Fruit fly (Drosophila melanogaster) whole organism, embryonic: ENCODE data around the gene CG13716.

Experiments
- Ada2b ChIP-seq: fragments of 200-800 bp; sonication (Bioruptor generic); IDR thresholded peaks from 2 replicates; pipeline ENCODE4 v1.3.6; 2022; ENCODE audit warnings: missing biosample characterization, missing genetic modification characterization
- Asciz ChIP-seq: fragments of 200-800 bp; sonication (Bioruptor generic); optimal IDR thresholded peaks from 2 replicates; lab custom pipeline; 2017; ENCODE audit warnings: missing biosample characterization, mild to moderate bottlenecking, missing genetic modification characterization, missing genetic modification reagents
- Bgb ChIP-seq: fragments of 200-800 bp; sonication (Bioruptor generic); IDR thresholded peaks from 2 replicates; pipeline ENCODE4 v1.3.6; 2022; ENCODE audit warnings: missing biosample characterization, missing genetic modification characterization; ENCODE audit not compliant: partially characterized antibody
- Bteb2 ChIP-seq: fragments of 200-800 bp; sonication (Bioruptor generic); optimal IDR thresholded peaks from 2 replicates; lab custom pipeline; 2016; ENCODE audit warnings: missing biosample characterization, missing genetic modification characterization
- CG10431 ChIP-seq: fragments of 200-800 bp; sonication (Bioruptor generic); optimal IDR thresholded peaks from 3 replicates; lab custom pipeline; 2018; ENCODE audit warnings: missing biosample characterization, mild to moderate bottlenecking, missing genetic modification characterization
- CG10462 ChIP-seq: fragments of 200-800 bp; sonication (Bioruptor generic); optimal IDR thresholded peaks from 2 replicates; lab custom pipeline; 2016; ENCODE audit warnings: missing biosample characterization, missing genetic modification characterization
- CG11695 ChIP-seq: fragments of 200-800 bp; sonication (Bioruptor generic); IDR thresholded peaks from 3 replicates; pipeline ENCODE4 v1.3.6; 2022; ENCODE audit warnings: missing biosample characterization, missing genetic modification characterization
- CG1233 ChIP-seq: fragments of 200-800 bp; sonication (Bioruptor generic); optimal IDR thresholded peaks from 4 replicates; lab custom pipeline; 2018; ENCODE audit warnings: missing biosample characterization, mild to moderate bottlenecking, missing genetic modification characterization
- CG15269 ChIP-seq: fragments of 200-800 bp; sonication (Bioruptor generic); optimal IDR thresholded peaks from 2 replicates; lab custom pipeline; 2018; ENCODE audit warnings: missing biosample characterization, mild to moderate bottlenecking, missing genetic modification characterization, moderate library complexity
- CG15514 ChIP-seq: fragments of 200-800 bp; sonication (Bioruptor generic); optimal IDR thresholded peaks from 3 replicates; lab custom pipeline; 2017; ENCODE audit warnings: missing biosample characterization, missing genetic modification characterization, mild to moderate bottlenecking, moderate library complexity, missing genetic modification reagents
- CG18011 ChIP-seq: fragments of 200-800 bp; sonication (Bioruptor generic); optimal IDR thresholded peaks from 2 replicates; lab custom pipeline; 2017; ENCODE audit warnings: missing biosample characterization, missing genetic modification characterization, mild to moderate bottlenecking, moderate library complexity, missing genotype
- CG31365 ChIP-seq: fragments of 200-800 bp; sonication (Bioruptor generic); optimal IDR thresholded peaks from 2 replicates; lab custom pipeline; 2018; ENCODE audit warnings: missing biosample characterization, mild to moderate bottlenecking, missing genetic modification characterization
- CG7745 ChIP-seq: fragments of 200-800 bp; sonication (Bioruptor generic); optimal IDR thresholded peaks from 2 replicates; lab custom pipeline; 2018; ENCODE audit warnings: missing biosample characterization, mild to moderate bottlenecking, missing genetic modification characterization, moderate library complexity
- CG7786 ChIP-seq: fragments of 200-800 bp; sonication (Bioruptor generic); optimal IDR thresholded peaks from 2 replicates; lab custom pipeline; 2016; ENCODE audit warnings: missing biosample characterization, missing genetic modification characterization
- CG7928 ChIP-seq: fragments of 200-800 bp; sonication (Bioruptor generic); optimal IDR thresholded peaks from 2 replicates; lab custom pipeline; 2017; ENCODE audit warnings: missing biosample characterization, mild to moderate bottlenecking, missing genetic modification characterization
- CG8388 ChIP-seq: fragments of 200-800 bp; sonication (Bioruptor generic); optimal IDR thresholded peaks from 2 replicates; lab custom pipeline; 2019; ENCODE audit warnings: missing biosample characterization, mild to moderate bottlenecking, missing genetic modification characterization, moderate library complexity
- Dek ChIP-seq: fragments of 200-800 bp; sonication (Bioruptor generic); optimal IDR thresholded peaks from 3 replicates; lab custom pipeline; 2019; ENCODE audit warnings: missing biosample characterization, mild to moderate bottlenecking, missing genetic modification characterization, moderate library complexity
- Dip3 ChIP-seq: fragments of 200-800 bp; sonication (Bioruptor generic); optimal IDR thresholded peaks from 3 replicates; lab custom pipeline; 2016; ENCODE audit warnings: missing biosample characterization, missing genetic modification characterization
- Dll ChIP-seq: fragments of 200-800 bp; sonication (Bioruptor generic); IDR thresholded peaks from 4 replicates; pipeline ENCODE4 v1.3.6; 2022; ENCODE audit warnings: missing biosample characterization, missing genetic modification characterization; ENCODE audit not compliant: partially characterized antibody
- HHEX ChIP-seq: fragments of 200-800 bp; sonication (Bioruptor generic); optimal IDR thresholded peaks from 3 replicates; lab custom pipeline; 2017; ENCODE audit warnings: missing biosample characterization, mild to moderate bottlenecking, missing genetic modification characterization, missing genetic modification reagents
- Hr3 ChIP-seq: fragments of 200-800 bp; sonication (Bioruptor generic); optimal IDR thresholded peaks from 3 replicates; lab custom pipeline; 2016; ENCODE audit warnings: missing biosample characterization, missing genetic modification characterization
- MTF-1 ChIP-seq: fragments of 200-800 bp; sonication (Bioruptor generic); optimal IDR thresholded peaks from 2 replicates; lab custom pipeline; 2018; ENCODE audit warnings: missing biosample characterization, mild to moderate bottlenecking, missing genetic modification characterization, borderline replicate concordance
- NFAT ChIP-seq: fragments of 200-800 bp; sonication (Bioruptor generic); IDR thresholded peaks from 2 replicates; pipeline ENCODE4 v1.3.6; 2022; ENCODE audit warnings: missing biosample characterization, missing genetic modification characterization
- Neu2 ChIP-seq: fragments of 200-800 bp; sonication (Bioruptor generic); optimal IDR thresholded peaks from 3 replicates; lab custom pipeline; 2016; ENCODE audit warnings: missing biosample characterization, missing genetic modification characterization, borderline replicate concordance
- Nf-YC ChIP-seq: fragments of 200-800 bp; optimal IDR thresholded peaks from 3 replicates; lab custom pipeline; 2019; ENCODE audit warnings: missing biosample characterization, mild to moderate bottlenecking, missing genetic modification characterization, moderate library complexity
- Pdp1 ChIP-seq, 2 experiments: fragments of 200-800 bp; sonication (Bioruptor generic); optimal IDR thresholded peaks; 3 replicates each; lab custom pipeline; 2016; ENCODE audit warnings: missing biosample characterization in 2 of 2, missing genetic modification characterization in 2 of 2, mild to moderate bottlenecking in 1 of 2, moderate library complexity in 1 of 2
- Rx ChIP-seq: fragments of 200-800 bp; sonication (Bioruptor generic); IDR thresholded peaks from 2 replicates; pipeline ENCODE4 v1.3.6; 2022; ENCODE audit warnings: missing biosample characterization, missing genetic modification characterization
- Scr ChIP-seq: fragments of 200-800 bp; sonication (Bioruptor generic); IDR thresholded peaks from 2 replicates; pipeline ENCODE4 v1.3.6; 2022; ENCODE audit warnings: missing biosample characterization, missing genetic modification characterization; ENCODE audit not compliant: partially characterized antibody
- ac ChIP-seq: fragments of 200-800 bp; sonication (Bioruptor generic); optimal IDR thresholded peaks from 3 replicates; lab custom pipeline; 2017; ENCODE audit warnings: missing biosample characterization, mild to moderate bottlenecking, missing genetic modification characterization
- ap ChIP-seq: fragments of 200-800 bp; sonication (Bioruptor generic); IDR thresholded peaks from 2 replicates; pipeline ENCODE4 v1.3.6; 2022; ENCODE audit warnings: missing biosample characterization, missing genetic modification characterization
- ato ChIP-seq: fragments of 200-800 bp; sonication (Bioruptor generic); IDR thresholded peaks from 2 replicates; pipeline ENCODE4 v1.3.6; 2022; ENCODE audit warnings: missing biosample characterization, missing genetic modification characterization; ENCODE audit not compliant: partially characterized antibody
- bigmax ChIP-seq: fragments of 200-800 bp; sonication (Bioruptor generic); optimal IDR thresholded peaks from 2 replicates; lab custom pipeline; 2018; ENCODE audit warnings: missing biosample characterization, mild to moderate bottlenecking, missing genetic modification characterization
- caup ChIP-seq: fragments of 200-800 bp; sonication (Bioruptor generic); optimal IDR thresholded peaks from 3 replicates; lab custom pipeline; 2017; ENCODE audit warnings: missing biosample characterization, mild to moderate bottlenecking, missing genetic modification characterization, moderate library complexity; ENCODE audit not compliant: severe bottlenecking
- dan ChIP-seq: fragments of 200-800 bp; sonication (Bioruptor generic); IDR thresholded peaks from 2 replicates; pipeline ENCODE4 v1.3.6; 2022; ENCODE audit warnings: missing biosample characterization, missing genetic modification characterization
- ftz-f1 ChIP-seq: fragments of 200-800 bp; sonication (Bioruptor generic); optimal IDR thresholded peaks from 2 replicates; lab custom pipeline; 2016; ENCODE audit warnings: missing biosample characterization, missing genetic modification characterization
- fu2 ChIP-seq: fragments of 200-800 bp; sonication (Bioruptor generic); optimal IDR thresholded peaks from 2 replicates; lab custom pipeline; 2016; ENCODE audit warnings: missing biosample characterization, missing genetic modification characterization
- gcm2 ChIP-seq: fragments of 200-800 bp; sonication (Bioruptor generic); optimal IDR thresholded peaks from 2 replicates; lab custom pipeline; 2016; ENCODE audit warnings: missing biosample characterization, missing genetic modification characterization
- hkb ChIP-seq, 2 experiments: fragments of 200-800 bp in 1 of 2; fragments of >200 bp in 1 of 2; sonication (Bioruptor generic) in 1 of 2; IDR thresholded peaks in 1 of 2; optimal IDR thresholded peaks in 1 of 2; 2 replicates each; pipeline versions ENCODE4 v1.3.6 to Lab custom; 2017 to 2022; ENCODE audit warnings: missing biosample characterization in 1 of 2, missing genetic modification characterization in 1 of 2
- inv ChIP-seq: fragments of 200-800 bp; sonication (Bioruptor generic); IDR thresholded peaks from 2 replicates; pipeline ENCODE4 v1.3.6; 2022; ENCODE audit warnings: missing biosample characterization, missing genetic modification characterization; ENCODE audit not compliant: partially characterized antibody
- jigr1 ChIP-seq: fragments of 200-800 bp; sonication (Bioruptor generic); IDR thresholded peaks from 3 replicates; pipeline ENCODE4 v1.3.6; 2022; ENCODE audit warnings: missing biosample characterization, missing genetic modification characterization
- kah ChIP-seq: fragments of 200-800 bp; sonication (Bioruptor generic); optimal IDR thresholded peaks from 2 replicates; lab custom pipeline; 2018; ENCODE audit warnings: missing biosample characterization, mild to moderate bottlenecking, missing genetic modification characterization
- lab ChIP-seq: fragments of 200-800 bp; sonication (Bioruptor generic); optimal IDR thresholded peaks from 3 replicates; lab custom pipeline; 2017; ENCODE audit warnings: missing biosample characterization, missing genetic modification characterization, mild to moderate bottlenecking, moderate library complexity, missing genetic modification reagents
- mld ChIP-seq: fragments of 200-800 bp; sonication (Bioruptor generic); IDR thresholded peaks from 3 replicates; pipeline ENCODE4 v1.3.6; 2022; ENCODE audit warnings: missing biosample characterization, missing genetic modification characterization; ENCODE audit not compliant: partially characterized antibody
- nau ChIP-seq: fragments of 200-800 bp; sonication (Bioruptor generic); optimal IDR thresholded peaks from 3 replicates; lab custom pipeline; 2017; ENCODE audit warnings: missing biosample characterization, mild to moderate bottlenecking, missing genetic modification characterization, missing genetic modification reagents
- otp ChIP-seq: fragments of 200-800 bp; sonication (Bioruptor generic); IDR thresholded peaks from 3 replicates; pipeline ENCODE4, ENCODE4 v1.3.6; 2022; ENCODE audit warnings: missing biosample characterization, missing genetic modification characterization
- pb ChIP-seq: fragments of 200-800 bp; sonication (Bioruptor generic); optimal IDR thresholded peaks from 3 replicates; lab custom pipeline; 2016; ENCODE audit warnings: missing biosample characterization, missing genetic modification characterization
- ranshi ChIP-seq: fragments of 200-800 bp; sonication (Bioruptor generic); IDR thresholded peaks from 2 replicates; pipeline ENCODE4 v1.3.6; 2022; ENCODE audit warnings: missing biosample characterization, missing genetic modification characterization
- unpg ChIP-seq: fragments of 200-800 bp; sonication (Bioruptor generic); optimal IDR thresholded peaks from 3 replicates; lab custom pipeline; 2018; ENCODE audit warnings: missing biosample characterization, mild to moderate bottlenecking, missing genetic modification characterization, moderate library complexity

Gene CG13716

dm6 chr3L:4613083-4613482 lies 21.5 kb downstream of the CG13716 start (continued):
- peak; percentile 55; the same call in 1 of the 2 replicates for TF ChIP-seq dan (GFP tag; lab: Robert Waterston, UW)
- TF ChIP-seq nau (GFP tag; lab: Kevin White, UChicago): peak; percentile 94
- TF ChIP-seq Asciz (GFP tag; lab: Kevin White, UChicago): peak; percentile 98
- peak; percentile 95 for TF ChIP-seq CG11695 (GFP tag; lab: Robert Waterston, UW)
- no peak for TF ChIP-seq mld (GFP tag; lab: Robert Waterston, UW)
- peak; percentile 74 for TF ChIP-seq CG7786 (GFP tag; lab: Kevin White, UChicago)
- TF ChIP-seq Rx: peak; percentile 90
- TF ChIP-seq ftz-f1 (GFP tag; lab: Kevin White, UChicago): peak; percentile 37
- peak; percentile 97 for TF ChIP-seq lab (GFP tag; lab: Kevin White, UChicago)
- TF ChIP-seq gcm2 (GFP tag; lab: Kevin White, UChicago): peak; percentile 80
- peak; percentile 95 for TF ChIP-seq CG1233 (GFP tag; lab: Kevin White, UChicago)
- TF ChIP-seq CG8388: peak; percentile 87
- peak; percentile 92 for TF ChIP-seq ranshi (GFP tag; lab: Robert Waterston, UW)
- TF ChIP-seq Hr3 (GFP tag; lab: Kevin White, UChicago): peak; percentile 90
- TF ChIP-seq HHEX (GFP tag; lab: Kevin White, UChicago): peak; percentile 94
- TF ChIP-seq Ada2b (GFP tag; lab: Robert Waterston, UW): peak; percentile 95
- TF ChIP-seq CG15514: peak; percentile 86
- TF ChIP-seq CG15269: peak; percentile 95
- TF ChIP-seq fu2 (GFP tag; lab: Kevin White, UChicago): peak; percentile 53
- TF ChIP-seq bigmax (GFP tag; lab: Kevin White, UChicago): peak; percentile 51
- no peak for TF ChIP-seq hkb (optimal IDR thresholded peaks at IDR 0.05; lab: Kevin White, UChicago)
- peak; percentile 96 for TF ChIP-seq hkb (GFP tag; IDR thresholded peaks at IDR 0.05; lab: Robert Waterston, UW)
- TF ChIP-seq CG7928: peak; percentile 66
- TF ChIP-seq CG7745 (tag; lab: Kevin White, UChicago): no peak
- no peak for TF ChIP-seq Scr (GFP tag; lab: Robert Waterston, UW)
- TF ChIP-seq Dip3 (GFP tag; lab: Kevin White, UChicago): peak; percentile 66
- peak; percentile 86 for TF ChIP-seq Bteb2 (GFP tag; lab: Kevin White, UChicago)
- peak; percentile 85 for TF ChIP-seq kah (GFP tag; lab: Kevin White, UChicago)
- TF ChIP-seq unpg (GFP tag; lab: Kevin White, UChicago): peak; percentile 92
- no peak for TF ChIP-seq Dll (GFP tag; lab: Robert Waterston, UW)
- peak; percentile 78 for TF ChIP-seq CG10431 (GFP tag; lab: Kevin White, UChicago)
- peak; percentile 70 for TF ChIP-seq Nf-YC (tag; lab: Kevin White, UChicago)
- TF ChIP-seq otp (GFP tag; lab: Robert Waterston, UW): peak; percentile 90
- TF ChIP-seq Neu2 (GFP tag; lab: Kevin White, UChicago): peak; percentile 44
- TF ChIP-seq caup (GFP tag; lab: Kevin White, UChicago): peak; percentile 91
- TF ChIP-seq Bgb (GFP tag; lab: Robert Waterston, UW): no peak
- peak; percentile 77 for TF ChIP-seq CG18011
- no peak for TF ChIP-seq inv
- TF ChIP-seq Dek (tag; lab: Kevin White, UChicago): peak; percentile 81
- TF ChIP-seq NFAT (GFP tag; lab: Robert Waterston, UW): peak; percentile 87
- TF ChIP-seq ap (GFP tag; lab: Robert Waterston, UW): peak; percentile 85
- peak; percentile 84 for TF ChIP-seq CG10462 (GFP tag; lab: Kevin White, UChicago)
- peak; percentile 69; the same call in 2 of the 3 replicates for TF ChIP-seq jigr1
- peak in 1 of 2 experiments; percentile 86 for TF ChIP-seq Pdp1 (GFP tag; optimal IDR thresholded peaks at IDR 0.05; lab: Kevin White, UChicago)
- TF ChIP-seq pb: peak; percentile 83
- peak; percentile 94 for TF ChIP-seq MTF-1
- TF ChIP-seq ato (GFP tag; lab: Robert Waterston, UW): no peak
- TF ChIP-seq ac (GFP tag; lab: Kevin White, UChicago): peak; percentile 87
- peak; percentile 85 for TF ChIP-seq CG31365
